Worm (Caenorhabditis elegans) whole organism, mixed stage, embryonic: ENCODE measurements around the gene F42C5.4.
A peak's percentile ranks its signal among the peaks of the same experiment; 100 is the strongest.

Source experiments
- ceh-83 ChIP-seq: fragments of 200-800 bp; sonication (Bioruptor generic); optimal IDR thresholded peaks from 2 replicates; lab custom pipeline; 2018; ENCODE audit warnings: mild to moderate bottlenecking, missing genetic modification characterization, missing compliant biosample characterization
- nhr-28 ChIP-seq: fragments of 150-350 bp; optimal IDR thresholded peaks from 2 replicates; lab custom pipeline; 2014; ENCODE audit warnings: missing biosample characterization, missing genetic modification characterization

F42C5.4 gene

ce11 chrIV:7240564-7240963 lies 51.4 kb downstream of the F42C5.4 start:
- TF ChIP-seq ceh-83 (peak; percentile 36), nhr-28 (no peak)
